Worm (Caenorhabditis elegans): ENCODE results near the gene cal-1.

The cal-1 gene

DNA sequence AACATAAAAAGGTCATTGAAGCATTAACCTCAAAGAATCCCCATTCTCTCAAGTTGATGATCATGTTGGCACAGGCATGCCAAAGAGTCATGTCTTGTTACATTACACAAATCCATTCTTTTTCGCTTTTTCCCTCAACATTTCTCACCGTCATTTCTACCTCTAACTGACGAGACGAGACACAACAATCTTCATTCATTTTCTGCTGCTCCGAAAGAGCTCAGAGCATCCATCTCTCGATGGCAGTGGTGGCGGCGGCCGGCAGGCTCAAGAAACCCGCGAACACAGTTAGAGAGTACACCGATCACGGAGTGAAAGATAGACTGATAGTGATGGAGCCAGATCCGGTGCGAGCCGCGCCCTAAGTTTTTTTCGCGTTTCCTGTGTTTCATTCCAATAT lies 39.9 kb downstream of the cal-1 start:
- TF ChIP-seq Y67H2A.10 (GFP tag; conservative IDR thresholded peaks at IDR 0.05) = no peak
- no peak for TF ChIP-seq B0035.1 (tag; optimal IDR thresholded peaks at IDR 0.05)
- TF ChIP-seq lin-35 (GFP tag; optimal IDR thresholded peaks at IDR 0.05) = no peak
- peak; percentile 38; the same call in 1 of the 2 replicates for TF ChIP-seq pbrm-1 (GFP tag; IDR thresholded peaks at IDR 0.05)
- no peak for TF ChIP-seq tbx-9 (tag; optimal IDR thresholded peaks at IDR 0.05; ENCODE audit: borderline replicate concordance)
- TF ChIP-seq madf-3 (GFP tag; IDR thresholded peaks at IDR 0.05) = no peak
- no peak for TF ChIP-seq nhr-120 (GFP tag; IDR thresholded peaks at IDR 0.05)
- TF ChIP-seq hmg-1.2 (GFP tag; IDR thresholded peaks at IDR 0.05) = no peak
- no peak for TF ChIP-seq mel-28 (tag; optimal IDR thresholded peaks at IDR 0.05; ENCODE audit: borderline replicate concordance)
- TF ChIP-seq attf-5 (GFP tag; optimal IDR thresholded peaks at IDR 0.05) = no peak
- peak; percentile 9 for TF ChIP-seq K12H6.12 (tag; optimal IDR thresholded peaks at IDR 0.05)
- TF ChIP-seq zim-3 (tag; optimal IDR thresholded peaks at IDR 0.05) = peak; percentile 34
- TF ChIP-seq D2030.7 (GFP tag; IDR thresholded peaks at IDR 0.05) = no peak
- TF ChIP-seq ceh-40 (GFP tag; IDR thresholded peaks at IDR 0.05) = no peak
- no peak for TF ChIP-seq sptf-2 (GFP tag; optimal IDR thresholded peaks at IDR 0.05)
- TF ChIP-seq F39B2.1 (GFP tag; IDR thresholded peaks at IDR 0.05) = no peak
- no peak for TF ChIP-seq bed-2 (GFP tag; IDR thresholded peaks at IDR 0.05)
- TF ChIP-seq nhr-90 (tag; optimal IDR thresholded peaks at IDR 0.05) = peak; percentile 5
- peak; percentile 26 for TF ChIP-seq chd-7 (tag; optimal IDR thresholded peaks at IDR 0.05)
- TF ChIP-seq nhr-80 (tag; optimal IDR thresholded peaks at IDR 0.05) = no peak
- TF ChIP-seq zfh-2 (GFP tag; conservative IDR thresholded peaks at IDR 0.05) = peak; percentile 92
- no peak for TF ChIP-seq K11D2.4 (GFP tag; IDR thresholded peaks at IDR 0.05)
- no peak for TF ChIP-seq let-526 (GFP tag; IDR thresholded peaks at IDR 0.05)
- TF ChIP-seq hsf-1 (GFP tag; IDR thresholded peaks at IDR 0.05) = no peak
- no peak for TF ChIP-seq snpc-4 (GFP tag; optimal IDR thresholded peaks at IDR 0.05)
- TF ChIP-seq snpc-4 (tag; optimal IDR thresholded peaks at IDR 0.05) = no peak
- no peak for TF ChIP-seq hlh-12 (tag; optimal IDR thresholded peaks at IDR 0.05)
- no peak for TF ChIP-seq C06A6.2 (GFP tag; conservative IDR thresholded peaks at IDR 0.05)
- TF ChIP-seq hmg-20 (GFP tag; IDR thresholded peaks at IDR 0.05) = no peak
- TF ChIP-seq tlf-1 (GFP tag; optimal IDR thresholded peaks at IDR 0.05) = no peak
- TF ChIP-seq ceh-100 (GFP tag; IDR thresholded peaks at IDR 0.05) = no peak
- no peak for TF ChIP-seq bed-1 (GFP tag; IDR thresholded peaks at IDR 0.05)
- TF ChIP-seq B0261.1 (tag; optimal IDR thresholded peaks at IDR 0.05) = no peak
- TF ChIP-seq rcor-1 (GFP tag; IDR thresholded peaks at IDR 0.05) = no peak

DNA sequence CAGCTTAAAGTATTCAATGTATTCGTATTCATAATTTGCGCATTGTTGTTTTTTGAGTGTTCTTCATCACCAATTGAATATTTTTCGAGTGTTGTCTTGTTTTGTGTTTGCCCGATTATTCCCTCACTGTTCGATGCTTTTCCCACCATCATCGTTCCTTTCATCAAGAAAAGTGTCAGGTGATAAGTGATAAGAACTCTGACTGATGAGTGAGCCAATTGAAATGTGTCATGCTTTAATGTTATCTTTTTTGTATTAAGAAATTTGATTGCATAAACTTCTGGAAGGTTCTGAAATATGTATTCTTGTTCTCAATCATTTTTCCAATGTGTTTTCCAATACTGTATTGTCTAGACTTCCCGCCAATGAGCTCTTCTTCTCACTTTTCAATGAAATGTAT lies 41.7 kb downstream of the cal-1 start:
- TF ChIP-seq mel-28 (tag; optimal IDR thresholded peaks at IDR 0.05; ENCODE audit: borderline replicate concordance) = no peak
- peak; percentile 72 for TF ChIP-seq nhr-80 (tag; optimal IDR thresholded peaks at IDR 0.05)
- TF ChIP-seq hsf-1 (GFP tag; IDR thresholded peaks at IDR 0.05) = peak; percentile 25; the same call in 1 of the 2 replicates
- peak in 1 of 2 experiments; percentile 6 for TF ChIP-seq let-607 (tag; optimal IDR thresholded peaks at IDR 0.05)
- TF ChIP-seq cebp-1 (GFP tag; IDR thresholded peaks at IDR 0.05) = no peak
- peak; percentile 57 for TF ChIP-seq cebp-1 (tag; optimal IDR thresholded peaks at IDR 0.05)
- TF ChIP-seq snpc-1.1 (tag; optimal IDR thresholded peaks at IDR 0.05; ENCODE audit: insufficient read depth) = no peak
- TF ChIP-seq snpc-4 (GFP tag; optimal IDR thresholded peaks at IDR 0.05) = no peak
- TF ChIP-seq snpc-4 (tag; optimal IDR thresholded peaks at IDR 0.05) = peak in 1 of 4 experiments; percentile 13
